Worm (Caenorhabditis elegans): ENCODE data around the gene tra-2.

Gene tra-2

DNA sequence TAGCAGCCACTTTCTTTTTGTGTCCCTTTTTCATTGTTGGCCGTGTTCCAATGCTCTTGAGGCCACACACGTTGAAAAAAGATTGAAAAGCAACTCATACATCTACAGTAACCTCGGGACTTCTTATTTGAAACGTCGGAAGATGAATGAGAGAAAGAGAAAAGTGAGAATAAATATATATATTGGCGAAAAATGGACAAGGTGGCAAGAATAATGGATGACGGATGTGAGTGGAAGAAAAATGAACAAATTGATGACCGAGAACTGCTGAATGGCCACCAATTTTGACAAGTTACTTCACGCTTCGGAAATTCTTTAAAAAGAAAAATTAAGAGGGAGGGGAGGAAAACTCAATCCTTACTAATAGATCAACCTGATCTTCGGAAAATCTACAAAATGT lies 7.3 kb downstream of the tra-2 start:
- TF ChIP-seq elt-2 (tag; optimal IDR thresholded peaks at IDR 0.05), result no peak
- TF ChIP-seq jun-1 (tag; optimal IDR thresholded peaks at IDR 0.05), result no peak
- TF ChIP-seq nhr-11 (tag; optimal IDR thresholded peaks at IDR 0.05), result no peak
- no peak for TF ChIP-seq ama-1 (optimal IDR thresholded peaks at IDR 0.05)
- no peak for TF ChIP-seq nhr-77 (tag; optimal IDR thresholded peaks at IDR 0.05)
- TF ChIP-seq nhr-237 (tag; optimal IDR thresholded peaks at IDR 0.05), result no peak
- no peak for TF ChIP-seq eor-1 (tag; optimal IDR thresholded peaks at IDR 0.05)
- TF ChIP-seq nhr-28 (tag; optimal IDR thresholded peaks at IDR 0.05), result no peak
- no peak for TF ChIP-seq ztf-4 (tag; optimal IDR thresholded peaks at IDR 0.05)
- no peak for TF ChIP-seq daf-12 (tag; optimal IDR thresholded peaks at IDR 0.05)
- no peak for TF ChIP-seq nfya-1 (tag; optimal IDR thresholded peaks at IDR 0.05; ENCODE audit: insufficient read depth)
- TF ChIP-seq lsy-12 (tag; optimal IDR thresholded peaks at IDR 0.05), result no peak
- TF ChIP-seq pqm-1 (tag; optimal IDR thresholded peaks at IDR 0.05), result no peak
- TF ChIP-seq mml-1 (tag; optimal IDR thresholded peaks at IDR 0.05), result no peak
- TF ChIP-seq mdl-1 (tag; optimal IDR thresholded peaks at IDR 0.05), result no peak
- no peak for TF ChIP-seq elt-3 (tag; optimal IDR thresholded peaks at IDR 0.05)
- no peak for TF ChIP-seq unc-39 (tag; optimal IDR thresholded peaks at IDR 0.05)
- no peak for TF ChIP-seq nhr-67 (tag; optimal IDR thresholded peaks at IDR 0.05)
- no peak for TF ChIP-seq ceh-82 (tag; optimal IDR thresholded peaks at IDR 0.05)

DNA sequence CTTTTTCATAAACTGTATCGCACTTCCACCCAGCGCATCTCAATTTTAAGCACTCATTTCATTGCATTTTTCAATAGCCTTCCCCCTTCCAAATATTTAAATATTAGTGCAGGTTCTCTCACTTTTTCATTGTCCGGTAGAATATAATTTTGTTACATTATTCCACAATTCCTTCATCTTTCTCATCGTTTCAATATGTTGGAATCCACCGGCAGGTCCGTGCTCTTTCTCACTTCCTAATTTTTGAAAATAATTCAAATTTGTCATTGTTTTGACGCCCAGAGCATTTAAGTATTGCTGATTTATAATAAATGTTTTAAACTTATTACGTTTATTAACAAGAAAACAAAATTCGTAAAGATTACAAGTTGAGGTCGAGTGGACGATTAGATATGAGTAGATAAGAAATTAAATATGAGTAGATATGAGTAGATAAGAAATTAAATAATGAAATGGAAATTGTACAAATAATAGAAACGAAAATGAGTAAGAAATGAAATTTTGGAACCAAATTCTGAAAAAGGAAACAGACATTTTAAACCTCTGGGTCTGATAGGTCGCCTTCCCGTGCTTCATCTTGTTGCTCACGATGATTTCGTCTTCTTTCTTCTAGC lies 10.3 kb downstream of the tra-2 start:
- TF ChIP-seq nhr-77 (tag; optimal IDR thresholded peaks at IDR 0.05) (no peak), elt-2 (tag; optimal IDR thresholded peaks at IDR 0.05) (peak; percentile 42)

DNA sequence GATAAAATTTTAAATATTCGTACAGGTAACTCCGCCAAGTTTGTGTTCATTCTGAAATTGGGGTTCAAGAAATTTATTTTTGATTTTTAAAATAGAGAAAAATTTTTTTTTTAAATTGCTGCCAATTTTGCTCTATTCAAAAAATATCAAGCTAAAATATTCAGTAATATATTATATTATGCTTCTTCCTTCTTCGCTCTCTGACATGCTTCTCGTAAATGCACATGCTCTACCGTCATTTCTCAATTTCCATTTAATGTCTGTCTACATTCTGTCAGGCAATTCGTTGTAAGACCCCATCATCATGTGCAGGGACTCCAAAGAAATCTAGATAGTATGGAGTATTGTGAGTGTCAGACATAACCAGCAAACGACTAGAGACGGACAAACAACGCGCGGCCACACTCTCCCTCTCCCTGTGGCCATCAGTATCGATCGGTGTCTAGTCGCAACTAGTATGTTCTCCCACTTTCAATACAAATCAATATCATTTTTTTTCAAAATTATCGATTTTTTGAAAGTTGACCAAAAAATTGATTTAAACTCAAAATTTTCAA lies 14.1 kb downstream of the tra-2 start, which contains the start of the genes malt-1 and ceh-38:
malt-1 (minus strand) TSS at position 51 of the 557 bp plus-strand sequence.
ceh-38 (plus strand) TSS at position 277 of the 557 bp plus-strand sequence.
- TF ChIP-seq nhr-67 (tag; optimal IDR thresholded peaks at IDR 0.05), result no peak
- peak; percentile 86 for TF ChIP-seq lsy-12 (tag; optimal IDR thresholded peaks at IDR 0.05)
- TF ChIP-seq hmg-11 (tag; optimal IDR thresholded peaks at IDR 0.05), result peak; percentile 100
- no peak for TF ChIP-seq ceh-28 (tag; optimal IDR thresholded peaks at IDR 0.05)
- peak; percentile 93 for TF ChIP-seq nhr-23 (tag; optimal IDR thresholded peaks at IDR 0.05)
- TF ChIP-seq nhr-28 (tag; optimal IDR thresholded peaks at IDR 0.05), result no peak
- TF ChIP-seq daf-12 (tag; optimal IDR thresholded peaks at IDR 0.05), result peak; percentile 54
- no peak for TF ChIP-seq nhr-76 (tag; optimal IDR thresholded peaks at IDR 0.05)
- TF ChIP-seq nhr-11 (tag; optimal IDR thresholded peaks at IDR 0.05), result peak; percentile 90
- TF ChIP-seq sea-2 (GFP tag; optimal IDR thresholded peaks at IDR 0.05), result peak; percentile 73
- peak; percentile 86 for TF ChIP-seq mdl-1 (tag; optimal IDR thresholded peaks at IDR 0.05)
- peak; percentile 92 for TF ChIP-seq lin-15B (tag; optimal IDR thresholded peaks at IDR 0.05)
- peak; percentile 96 for TF ChIP-seq snpc-4 (tag; optimal IDR thresholded peaks at IDR 0.05)
- peak; percentile 90 for TF ChIP-seq pqm-1 (tag; optimal IDR thresholded peaks at IDR 0.05)
- peak; percentile 92 for TF ChIP-seq fkh-10 (GFP tag; optimal IDR thresholded peaks at IDR 0.05)
- no peak for TF ChIP-seq unc-39 (tag; optimal IDR thresholded peaks at IDR 0.05)
- TF ChIP-seq elt-2 (tag; optimal IDR thresholded peaks at IDR 0.05), result peak; percentile 82
- peak; percentile 98 for TF ChIP-seq nfya-1 (tag; optimal IDR thresholded peaks at IDR 0.05; ENCODE audit: insufficient read depth)
- TF ChIP-seq fkh-2 (tag; optimal IDR thresholded peaks at IDR 0.05), result peak; percentile 58
- no peak for TF ChIP-seq ceh-9 (tag; optimal IDR thresholded peaks at IDR 0.05)
- peak; percentile 99 for TF ChIP-seq lin-39 (tag; optimal IDR thresholded peaks at IDR 0.05)
- TF ChIP-seq zag-1 (tag; optimal IDR thresholded peaks at IDR 0.05), result no peak
- TF ChIP-seq ceh-16 (tag; optimal IDR thresholded peaks at IDR 0.05), result no peak
- no peak for TF ChIP-seq nhr-12 (tag; optimal IDR thresholded peaks at IDR 0.05)
- no peak for TF ChIP-seq elt-3 (tag; optimal IDR thresholded peaks at IDR 0.05)
- peak; percentile 96 for TF ChIP-seq skn-1 (tag; optimal IDR thresholded peaks at IDR 0.05)
- no peak for TF ChIP-seq ama-1 (optimal IDR thresholded peaks at IDR 0.05)
- TF ChIP-seq ztf-11 (tag; optimal IDR thresholded peaks at IDR 0.05), result no peak
- TF ChIP-seq nhr-77 (tag; optimal IDR thresholded peaks at IDR 0.05), result no peak
- peak; percentile 91 for TF ChIP-seq jun-1 (tag; optimal IDR thresholded peaks at IDR 0.05)
- peak; percentile 90 for TF ChIP-seq nhr-25 (tag; optimal IDR thresholded peaks at IDR 0.05)
- TF ChIP-seq elt-1 (tag; optimal IDR thresholded peaks at IDR 0.05), result peak; percentile 45
- no peak for TF ChIP-seq eor-1 (tag; optimal IDR thresholded peaks at IDR 0.05)
- no peak for TF ChIP-seq fos-1 (tag; optimal IDR thresholded peaks at IDR 0.05)
- peak; percentile 84 for TF ChIP-seq ceh-82 (tag; optimal IDR thresholded peaks at IDR 0.05)
- peak; percentile 86 for TF ChIP-seq tbx-2 (tag; optimal IDR thresholded peaks at IDR 0.05)
- peak; percentile 72 for TF ChIP-seq unc-62 (GFP tag; optimal IDR thresholded peaks at IDR 0.05)
- peak; percentile 85 for TF ChIP-seq nhr-43 (tag; optimal IDR thresholded peaks at IDR 0.05; ENCODE audit: poor library complexity, severe bottlenecking)
- TF ChIP-seq aly-2 (tag; optimal IDR thresholded peaks at IDR 0.05), result peak; percentile 42
- peak; percentile 90 for TF ChIP-seq R02D3.7 (tag; optimal IDR thresholded peaks at IDR 0.05)
- no peak for TF ChIP-seq nhr-237 (tag; optimal IDR thresholded peaks at IDR 0.05)
- TF ChIP-seq egl-27 (tag; optimal IDR thresholded peaks at IDR 0.05), result peak; percentile 75
- peak; percentile 60 for TF ChIP-seq ztf-4 (tag; optimal IDR thresholded peaks at IDR 0.05)
- TF ChIP-seq pha-4 (tag; optimal IDR thresholded peaks at IDR 0.05), result peak; percentile 98
- TF ChIP-seq egl-5 (tag; optimal IDR thresholded peaks at IDR 0.05), result peak; percentile 99

Data from whole organism, L3 larva.